Fruit fly (Drosophila melanogaster) whole organism, embryonic: Measurements from ENCODE around the gene CG10907.

Experiments used
- CG17186 ChIP-seq: fragments of 200-800 bp; sonication (Bioruptor generic); optimal IDR thresholded peaks from 3 replicates; lab custom pipeline; 2017; ENCODE audit warnings: missing biosample characterization, missing genetic modification reagents, missing genetic modification characterization
- CG9727 ChIP-seq: fragments of 200-800 bp; sonication (Bioruptor generic); optimal IDR thresholded peaks from 3 replicates; lab custom pipeline; 2017; ENCODE audit warnings: missing biosample characterization, mild to moderate bottlenecking, missing genetic modification characterization

- peak; percentile 73 for TF ChIP-seq CG17186
- TF ChIP-seq CG9727: peak; percentile 4
These were observed 40.0 kb downstream of the CG10907 start, which contains the start of gene CycA for dm6 chr3L:11833296-11833717.
